Worm (Caenorhabditis elegans) whole organism, L4/young adult: ENCODE results near the gene rsp-8.

ENCODE experiments used
- dao-5 ChIP-seq: sonication (generic microtip); optimal IDR thresholded peaks from 2 replicates; lab custom pipeline; 2016; ENCODE audit warnings: missing genotype, missing genetic modification characterization, moderate library complexity, missing compliant biosample characterization
- him-1 ChIP-seq: sonication (generic microtip); optimal IDR thresholded peaks from 2 replicates; lab custom pipeline; 2016; ENCODE audit warnings: missing genotype, missing genetic modification reagents, missing genetic modification characterization, missing compliant biosample characterization

- TF ChIP-seq him-1 = no peak
- TF ChIP-seq dao-5 (tag; lab: Kevin White, UChicago) = no peak
Observed at ce11 chrIII:11829585-11830195, 3.5 kb downstream of the rsp-8 start.
